Worm (Caenorhabditis elegans): ENCODE data around the gene cyn-10.

DNA sequence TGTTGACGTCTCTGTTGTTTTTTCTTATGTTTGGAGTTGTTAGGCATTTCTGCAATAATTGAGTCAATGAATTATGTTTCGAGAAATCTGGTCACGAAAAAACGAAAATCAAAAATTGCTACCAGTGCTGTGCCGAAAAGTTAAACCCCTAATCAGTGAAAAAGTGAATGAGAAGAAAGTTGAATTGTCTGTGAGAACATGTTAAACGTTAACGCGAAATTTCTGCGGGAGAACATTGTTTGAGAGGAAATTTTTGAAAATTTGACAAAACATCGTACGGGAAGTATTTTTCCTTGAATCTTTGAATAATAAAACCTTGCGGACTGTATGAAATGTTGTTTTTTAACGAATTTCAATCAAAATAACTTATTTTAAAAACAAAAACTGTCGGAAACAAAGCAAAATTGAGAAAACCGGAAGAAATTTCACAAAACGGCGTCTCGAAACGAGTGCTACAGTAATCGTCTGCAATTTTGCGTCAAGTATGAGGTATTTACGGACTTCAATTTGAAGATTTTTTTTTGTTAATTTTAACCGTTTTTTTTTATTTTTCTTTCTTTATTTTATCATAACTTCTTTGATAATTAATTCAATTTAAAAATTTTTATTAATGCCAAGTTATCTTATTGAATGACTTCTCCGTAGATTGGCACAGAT lies 19.4 kb downstream of the cyn-10 start, which contains the start of gene adal-1:
- TF ChIP-seq ztf-23 (GFP tag; IDR thresholded peaks at IDR 0.05) (no peak), tab-1 (GFP tag; IDR thresholded peaks at IDR 0.05) (no peak), T22C8.4 (GFP tag; IDR thresholded peaks at IDR 0.05) (no peak), med-1 (GFP tag; optimal IDR thresholded peaks at IDR 0.05; ENCODE audit: insufficient read depth) (no peak)

Measured in whole organism, midembryonic.